Fruit fly (Drosophila melanogaster): Measurements from ENCODE around the gene CG8852.

Gene CG8852

DNA sequence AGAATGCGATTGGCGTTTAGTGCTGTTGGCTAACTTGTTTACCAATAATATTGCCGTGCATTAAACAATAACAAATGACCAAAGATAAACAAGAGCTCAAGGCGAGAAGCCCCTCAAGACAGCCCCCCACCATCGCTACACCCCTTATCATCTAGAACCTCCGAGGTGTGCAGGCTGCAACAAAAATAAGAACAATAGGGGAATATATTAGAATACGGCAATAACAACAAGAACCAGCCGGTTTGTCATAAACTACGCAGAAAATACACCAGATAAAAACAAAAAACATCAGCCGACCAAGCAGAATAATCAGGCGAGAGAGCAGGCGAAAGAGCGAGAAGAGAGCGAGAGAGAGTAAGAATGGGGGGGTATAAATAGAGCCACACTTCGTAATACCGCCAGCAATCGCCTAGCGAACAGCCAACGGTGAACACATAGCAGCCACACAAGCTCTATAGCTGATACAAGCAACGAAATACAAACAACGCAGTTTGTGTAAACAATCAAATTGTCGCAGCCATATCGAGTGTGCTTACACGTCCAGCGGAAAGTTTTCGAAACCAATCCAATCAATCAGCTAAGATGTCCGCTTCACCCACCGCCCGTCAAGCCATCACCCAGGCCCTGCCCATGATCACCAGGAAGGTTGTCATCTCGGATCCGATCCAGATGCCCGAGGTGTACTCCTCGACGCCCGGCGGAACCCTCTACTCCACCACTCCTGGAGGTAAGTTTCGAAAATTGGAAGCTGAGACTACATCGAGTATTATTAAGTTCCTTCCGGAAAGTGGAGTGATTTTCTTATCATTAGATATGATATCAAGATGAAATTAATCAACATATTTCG lies 46.7 kb upstream of the CG8852 start, which contains the start of gene Thor (continued):
- TF ChIP-seq unpg (GFP tag; optimal IDR thresholded peaks at IDR 0.05) (peak; percentile 55), kah (GFP tag; optimal IDR thresholded peaks at IDR 0.05) (peak; percentile 26), Max (GFP tag; optimal IDR thresholded peaks at IDR 0.05) (peak; percentile 49), CTCF (GFP tag; optimal IDR thresholded peaks at IDR 0.05) (peak; percentile 29), Lim3 (GFP tag; IDR thresholded peaks at IDR 0.05) (no peak), H2.0 (GFP tag; IDR thresholded peaks at IDR 0.05) (peak; percentile 66), CG18262 (tag; optimal IDR thresholded peaks at IDR 0.05) (peak; percentile 44), HHEX (GFP tag; optimal IDR thresholded peaks at IDR 0.05) (peak; percentile 78), CG7839 (tag; optimal IDR thresholded peaks at IDR 0.05) (peak; percentile 61), ap (GFP tag; IDR thresholded peaks at IDR 0.05) (peak; percentile 55), ase (GFP tag; IDR thresholded peaks at IDR 0.05) (peak; percentile 67; the same call in 2 of the 3 replicates), dmrt11E (tag; optimal IDR thresholded peaks at IDR 0.05) (peak; percentile 9), CG30020 (tag; optimal IDR thresholded peaks at IDR 0.05) (no peak), org-1 (GFP tag; optimal IDR thresholded peaks at IDR 0.05) (peak; percentile 70), CG6254 (GFP tag; optimal IDR thresholded peaks at IDR 0.05) (peak; percentile 66), lab (GFP tag; optimal IDR thresholded peaks at IDR 0.05) (peak; percentile 92), ab (GFP tag; optimal IDR thresholded peaks at IDR 0.05) (peak; percentile 58), CG14050 (GFP tag; IDR thresholded peaks at IDR 0.05) (peak; percentile 50; the same call in 1 of the 3 replicates), ham (GFP tag; IDR thresholded peaks at IDR 0.05) (no peak; the same call in 1 of the 2 replicates), slou (GFP tag; optimal IDR thresholded peaks at IDR 0.05) (peak; percentile 14), Hr78 (GFP tag; optimal IDR thresholded peaks at IDR 0.05) (peak in 1 of 2 experiments; percentile 6), CG13296 (GFP tag; optimal IDR thresholded peaks at IDR 0.05) (peak; percentile 49), Myb (GFP tag; optimal IDR thresholded peaks at IDR 0.05) (peak; percentile 47), CG12071 (GFP tag; optimal IDR thresholded peaks at IDR 0.05) (peak; percentile 73), CG8388 (GFP tag; optimal IDR thresholded peaks at IDR 0.05) (peak; percentile 24), pum (GFP tag; optimal IDR thresholded peaks at IDR 0.05) (no peak), CG31388 (GFP tag; optimal IDR thresholded peaks at IDR 0.05) (no peak), inv (GFP tag; IDR thresholded peaks at IDR 0.05; ENCODE audit: partially characterized antibody) (no peak), stwl (tag; optimal IDR thresholded peaks at IDR 0.05) (no peak), CG6272 (GFP tag; IDR thresholded peaks at IDR 0.05) (no peak; the same call in 1 of the 2 replicates), jigr1 (GFP tag; IDR thresholded peaks at IDR 0.05) (no peak), Dbx (GFP tag; IDR thresholded peaks at IDR 0.05) (peak; percentile 84), dan (GFP tag; IDR thresholded peaks at IDR 0.05) (no peak), CG11560 (tag; IDR thresholded peaks at IDR 0.05) (no peak), row (GFP tag; IDR thresholded peaks at IDR 0.05) (peak; percentile 56), CG6813 (GFP tag; optimal IDR thresholded peaks at IDR 0.05) (peak; percentile 76), CG2712 (tag; optimal IDR thresholded peaks at IDR 0.05) (peak; percentile 56), CG8089 (GFP tag; optimal IDR thresholded peaks at IDR 0.05) (peak; percentile 45), HmgZ (tag; optimal IDR thresholded peaks at IDR 0.05) (peak; percentile 80), CG8944 (GFP tag; optimal IDR thresholded peaks at IDR 0.05) (peak; percentile 26), Fer2 (tag; optimal IDR thresholded peaks at IDR 0.05) (no peak), TFAM (GFP tag; optimal IDR thresholded peaks at IDR 0.05) (no peak), CG3163 (GFP tag; optimal IDR thresholded peaks at IDR 0.05) (peak; percentile 73), CG43689 (GFP tag; IDR thresholded peaks at IDR 0.05) (peak; percentile 43; the same call in 1 of the 2 replicates), so (GFP tag; IDR thresholded peaks at IDR 0.05) (peak; percentile 78; the same call in 2 of the 3 replicates), Bgb (GFP tag; IDR thresholded peaks at IDR 0.05; ENCODE audit: partially characterized antibody) (peak; percentile 75), Ptx1 (GFP tag; IDR thresholded peaks at IDR 0.05) (no peak), Sin3A (optimal IDR thresholded peaks at IDR 0.05) (no peak), fu2 (GFP tag; optimal IDR thresholded peaks at IDR 0.05) (peak; percentile 29), seq (GFP tag; IDR thresholded peaks at IDR 0.05) (peak; percentile 86)

Measured in whole organism, embryonic.